Worm (Caenorhabditis elegans): ENCODE measurements around the gene sri-27.

ce11 chrV:1685328-1685727, 40.1 kb upstream of the sri-27 start, which contains the start of gene srh-5:
- TF ChIP-seq mdl-1 (tag; optimal IDR thresholded peaks at IDR 0.05), result no peak
- TF ChIP-seq nhr-237 (tag; optimal IDR thresholded peaks at IDR 0.05), result no peak
- no peak for TF ChIP-seq nhr-11 (tag; optimal IDR thresholded peaks at IDR 0.05)
- no peak for TF ChIP-seq ztf-11 (tag; optimal IDR thresholded peaks at IDR 0.05)
- TF ChIP-seq ama-1 (optimal IDR thresholded peaks at IDR 0.05), result no peak
- no peak for TF ChIP-seq ZK546.5 (tag; optimal IDR thresholded peaks at IDR 0.05)
- no peak for TF ChIP-seq pha-4 (tag; optimal IDR thresholded peaks at IDR 0.05)
- no peak for TF ChIP-seq nhr-12 (tag; optimal IDR thresholded peaks at IDR 0.05)
- no peak for TF ChIP-seq nhr-76 (tag; optimal IDR thresholded peaks at IDR 0.05)
